Worm (Caenorhabditis elegans): ENCODE results near the gene C46G7.2.

Gene C46G7.2

DNA sequence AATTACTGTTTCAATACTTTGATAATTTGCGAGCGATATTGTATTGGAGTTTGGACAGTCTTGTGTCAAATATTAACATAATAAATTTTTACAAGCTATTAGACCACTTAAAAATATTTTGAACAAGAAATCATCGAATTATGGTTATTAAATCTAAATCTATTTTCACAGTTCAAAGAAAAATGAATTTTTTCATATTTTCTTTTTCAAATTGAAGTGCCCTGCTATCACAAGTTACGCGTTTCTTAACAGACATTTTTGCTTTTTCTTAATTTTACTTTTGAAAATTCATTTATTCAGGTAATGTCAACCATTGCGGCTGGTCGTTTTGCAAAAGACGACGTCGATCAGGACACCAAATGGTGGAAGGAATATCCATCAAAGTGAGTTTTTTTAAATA, at the start of gene C46G7.2:
TSS of gene C46G7.2 (plus strand) at position 301 of the 400 bp plus-strand sequence.
- TF ChIP-seq nhr-12 (tag; optimal IDR thresholded peaks at IDR 0.05) (no peak), mdl-1 (tag; optimal IDR thresholded peaks at IDR 0.05) (no peak), dmd-4 (tag; optimal IDR thresholded peaks at IDR 0.05) (no peak), F13H6.1 (tag; optimal IDR thresholded peaks at IDR 0.05) (no peak), nhr-129 (tag; optimal IDR thresholded peaks at IDR 0.05) (no peak), nhr-25 (tag; optimal IDR thresholded peaks at IDR 0.05) (no peak), Y55F3AM.14 (GFP tag; optimal IDR thresholded peaks at IDR 0.05) (no peak), nhr-10 (tag; optimal IDR thresholded peaks at IDR 0.05) (no peak), nhr-77 (tag; optimal IDR thresholded peaks at IDR 0.05) (no peak), C34F6.9 (tag; optimal IDR thresholded peaks at IDR 0.05) (no peak), ama-1 (optimal IDR thresholded peaks at IDR 0.05) (no peak), zag-1 (tag; optimal IDR thresholded peaks at IDR 0.05) (no peak), ztf-4 (tag; optimal IDR thresholded peaks at IDR 0.05) (no peak), snpc-4 (tag; optimal IDR thresholded peaks at IDR 0.05) (no peak), lin-13 (GFP tag; optimal IDR thresholded peaks at IDR 0.05) (no peak), gmeb-1 (tag; optimal IDR thresholded peaks at IDR 0.05) (no peak), ztf-1 (GFP tag; conservative IDR thresholded peaks at IDR 0.05) (no peak), elt-3 (tag; optimal IDR thresholded peaks at IDR 0.05) (no peak), nhr-237 (tag; optimal IDR thresholded peaks at IDR 0.05) (no peak)

ce11 chrIV:5967035-5967499, 47.9 kb upstream of the C46G7.2 start:
- TF ChIP-seq fos-1 (tag; optimal IDR thresholded peaks at IDR 0.05) (peak; percentile 94), snpc-4 (tag; optimal IDR thresholded peaks at IDR 0.05) (no peak), sma-3 (GFP tag; optimal IDR thresholded peaks at IDR 0.05) (peak; percentile 92), crh-2 (tag; optimal IDR thresholded peaks at IDR 0.05) (peak; percentile 94), unc-39 (tag; optimal IDR thresholded peaks at IDR 0.05) (no peak), mab-5 (tag; optimal IDR thresholded peaks at IDR 0.05) (peak; percentile 17), lin-13 (GFP tag; optimal IDR thresholded peaks at IDR 0.05) (peak; percentile 62), nhr-129 (tag; optimal IDR thresholded peaks at IDR 0.05) (peak; percentile 89), elt-3 (tag; optimal IDR thresholded peaks at IDR 0.05) (no peak), Y55F3AM.14 (GFP tag; optimal IDR thresholded peaks at IDR 0.05) (peak; percentile 65), blmp-1 (tag; optimal IDR thresholded peaks at IDR 0.05; ENCODE audit: insufficient read depth) (peak; percentile 17), skn-1 (tag; optimal IDR thresholded peaks at IDR 0.05) (peak; percentile 44), zag-1 (tag; optimal IDR thresholded peaks at IDR 0.05) (no peak), nhr-6 (tag; optimal IDR thresholded peaks at IDR 0.05) (peak; percentile 43), F13H6.1 (tag; optimal IDR thresholded peaks at IDR 0.05) (peak; percentile 83), C34F6.9 (tag; optimal IDR thresholded peaks at IDR 0.05) (peak; percentile 70), nhr-12 (tag; optimal IDR thresholded peaks at IDR 0.05) (no peak), lin-39 (tag; optimal IDR thresholded peaks at IDR 0.05) (no peak), nhr-77 (tag; optimal IDR thresholded peaks at IDR 0.05) (no peak), mdl-1 (tag; optimal IDR thresholded peaks at IDR 0.05) (peak in 1 of 2 experiments; percentile 43), unc-62 (GFP tag; optimal IDR thresholded peaks at IDR 0.05) (no peak), sma-9 (GFP tag; optimal IDR thresholded peaks at IDR 0.05) (peak; percentile 67), sma-9 (tag; optimal IDR thresholded peaks at IDR 0.05) (no peak), dmd-4 (tag; optimal IDR thresholded peaks at IDR 0.05) (no peak), ceh-82 (tag; optimal IDR thresholded peaks at IDR 0.05) (no peak), gmeb-1 (tag; optimal IDR thresholded peaks at IDR 0.05) (peak; percentile 81), nhr-11 (tag; optimal IDR thresholded peaks at IDR 0.05) (no peak), egl-27 (tag; optimal IDR thresholded peaks at IDR 0.05) (peak; percentile 52), ztf-11 (tag; optimal IDR thresholded peaks at IDR 0.05) (no peak), lin-11 (tag; optimal IDR thresholded peaks at IDR 0.05) (peak; percentile 36), sem-4 (tag; optimal IDR thresholded peaks at IDR 0.05) (peak; percentile 72), ama-1 (optimal IDR thresholded peaks at IDR 0.05) (no peak), ZK546.5 (tag; optimal IDR thresholded peaks at IDR 0.05) (no peak), R02D3.7 (tag; optimal IDR thresholded peaks at IDR 0.05) (no peak), ceh-16 (tag; optimal IDR thresholded peaks at IDR 0.05) (no peak), nhr-23 (tag; optimal IDR thresholded peaks at IDR 0.05) (no peak), lsy-2 (tag; optimal IDR thresholded peaks at IDR 0.05) (peak; percentile 7 to 64), nhr-21 (tag; optimal IDR thresholded peaks at IDR 0.05) (peak; percentile 89), ztf-4 (tag; optimal IDR thresholded peaks at IDR 0.05) (peak; percentile 34), alr-1 (tag; optimal IDR thresholded peaks at IDR 0.05) (no peak), unc-55 (GFP tag; optimal IDR thresholded peaks at IDR 0.05) (peak; percentile 35), peb-1 (tag; optimal IDR thresholded peaks at IDR 0.05) (no peak), mbf-1 (tag; optimal IDR thresholded peaks at IDR 0.05) (no peak), aly-2 (tag; optimal IDR thresholded peaks at IDR 0.05) (no peak), ztf-1 (GFP tag; conservative IDR thresholded peaks at IDR 0.05) (no peak), nhr-237 (tag; optimal IDR thresholded peaks at IDR 0.05) (no peak), elt-1 (tag; optimal IDR thresholded peaks at IDR 0.05) (no peak), nhr-10 (tag; optimal IDR thresholded peaks at IDR 0.05) (no peak), nhr-25 (tag; optimal IDR thresholded peaks at IDR 0.05) (peak; percentile 73)
